Worm (Caenorhabditis elegans): Measurements from ENCODE around the gene cex-1.

DNA sequence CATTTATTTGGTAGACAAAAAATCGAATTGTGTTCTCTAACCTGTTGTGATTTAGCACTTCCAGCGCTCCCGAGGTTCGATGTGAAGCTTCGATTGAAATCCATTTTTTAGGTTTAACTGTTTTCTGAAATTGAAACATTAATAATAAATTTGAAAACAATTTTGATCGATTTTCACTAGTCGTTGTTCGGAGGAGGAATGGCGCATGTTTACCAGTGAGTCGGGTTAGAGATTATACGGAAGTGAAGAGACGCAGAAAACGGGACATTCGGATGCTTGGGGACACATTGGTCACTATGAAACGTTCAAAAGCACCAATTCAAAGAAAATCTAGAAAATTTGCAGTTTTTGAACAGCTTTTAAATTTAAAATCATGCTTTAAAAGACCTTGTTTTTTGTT lies 48.7 kb upstream of the cex-1 start, which contains the start of gene fbxl-3:
- TF ChIP-seq tbx-11 (GFP tag; IDR thresholded peaks at IDR 0.05), result no peak
- TF ChIP-seq hnd-1 (tag; optimal IDR thresholded peaks at IDR 0.05), result no peak
- TF ChIP-seq B0310.2 (tag; optimal IDR thresholded peaks at IDR 0.05), result no peak
- no peak for TF ChIP-seq ama-1 (optimal IDR thresholded peaks at IDR 0.05)
- TF ChIP-seq ceh-13 (GFP tag; optimal IDR thresholded peaks at IDR 0.05), result no peak

All from whole organism, early embryonic.